Worm (Caenorhabditis elegans): ENCODE results near the gene F37C4.4.
"Not testable (repeated sequence)": the region's sequence is repeated elsewhere in the genome, so short reads cannot be mapped to it uniquely, and the experiment has no call there.

Gene F37C4.4

ce11 chrIV:3904620-3905019, 37.5 kb downstream of the F37C4.4 start, which contains the start of gene F56D6.21:
TSS of gene F56D6.21 (plus strand) at chrIV:3904920.
- TF ChIP-seq fos-1 (tag; optimal IDR thresholded peaks at IDR 0.05) = no peak
- no peak for TF ChIP-seq ZK546.5 (tag; optimal IDR thresholded peaks at IDR 0.05)
- no peak for TF ChIP-seq ceh-16 (tag; optimal IDR thresholded peaks at IDR 0.05)

ce11 chrIV:3906393-3906792, 39.3 kb downstream of the F37C4.4 start, which contains the start of gene F56D6.11:
TSS of gene F56D6.11 (minus strand) at chrIV:3906493.
- TF ChIP-seq pha-4 (tag; optimal IDR thresholded peaks at IDR 0.05) = no peak
- no peak for TF ChIP-seq R02D3.7 (tag; optimal IDR thresholded peaks at IDR 0.05)
- TF ChIP-seq nhr-237 (tag; optimal IDR thresholded peaks at IDR 0.05) = no peak

- TF ChIP-seq ztf-4 (tag; optimal IDR thresholded peaks at IDR 0.05) = no peak
- TF ChIP-seq ceh-16 (tag; optimal IDR thresholded peaks at IDR 0.05) = no peak
- no peak for TF ChIP-seq ztf-11 (tag; optimal IDR thresholded peaks at IDR 0.05)
- TF ChIP-seq hmg-11 (tag; optimal IDR thresholded peaks at IDR 0.05) = no peak
- no peak for TF ChIP-seq lin-39 (tag; optimal IDR thresholded peaks at IDR 0.05)
- TF ChIP-seq fkh-10 (GFP tag; optimal IDR thresholded peaks at IDR 0.05) = no peak
- TF ChIP-seq elt-2 (tag; optimal IDR thresholded peaks at IDR 0.05) = no peak
- TF ChIP-seq nhr-76 (tag; optimal IDR thresholded peaks at IDR 0.05) = no peak
- no peak for TF ChIP-seq tbx-2 (tag; optimal IDR thresholded peaks at IDR 0.05)
- TF ChIP-seq lsy-12 (tag; optimal IDR thresholded peaks at IDR 0.05) = no peak
- no peak for TF ChIP-seq nfya-1 (tag; optimal IDR thresholded peaks at IDR 0.05; ENCODE audit: insufficient read depth)
- no peak for TF ChIP-seq lin-15B (tag; optimal IDR thresholded peaks at IDR 0.05)
- TF ChIP-seq nhr-12 (tag; optimal IDR thresholded peaks at IDR 0.05) = no peak
These were observed 40.5 kb downstream of the F37C4.4 start, which contains the start of the genes F56D6.22 and F56D6.12 for ce11 chrIV:3907506-3908188. TSS of gene F56D6.22 (minus strand) at chrIV:3907606. TSS of gene F56D6.12 (plus strand) at chrIV:3908138.

ce11 chrIV:3909114-3909513, 42.0 kb downstream of the F37C4.4 start, which contains the start of gene F56D6.13:
TSS of gene F56D6.13 (plus strand) at chrIV:3909414.
- TF ChIP-seq ama-1 (optimal IDR thresholded peaks at IDR 0.05) = no peak
- no peak for TF ChIP-seq ceh-28 (tag; optimal IDR thresholded peaks at IDR 0.05)
- TF ChIP-seq daf-12 (tag; optimal IDR thresholded peaks at IDR 0.05) = no peak
- no peak for TF ChIP-seq elt-2 (tag; optimal IDR thresholded peaks at IDR 0.05)
- TF ChIP-seq nhr-237 (tag; optimal IDR thresholded peaks at IDR 0.05) = no peak

DNA sequence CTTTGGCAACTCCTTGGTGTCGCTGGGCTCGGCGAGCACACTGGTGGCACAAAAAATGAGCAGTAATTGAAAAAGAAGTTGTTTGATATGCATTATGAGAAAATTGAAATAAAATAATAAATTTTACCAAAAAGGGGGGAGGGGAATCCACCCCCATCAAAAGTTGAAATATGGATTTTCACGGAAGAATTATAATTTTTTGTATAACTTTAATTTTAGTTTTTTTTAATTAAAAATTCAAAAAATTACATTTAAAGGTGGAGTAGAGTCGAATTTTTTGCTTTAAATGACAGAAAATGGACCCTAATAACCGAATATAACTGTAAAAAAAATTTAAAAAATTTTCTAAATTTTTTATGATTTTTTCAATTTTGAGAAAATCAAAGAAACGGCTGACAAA, 44.7 kb downstream of the F37C4.4 start, which contains the start of gene F56D6.18:
Gene F56D6.18, minus strand, starts transcription at position 101 of the 400 bp plus-strand sequence.
- not testable (repeated sequence) for TF ChIP-seq nhr-23, snpc-4, egl-5 (tag; optimal IDR thresholded peaks at IDR 0.05)

ce11 chrIV:3912598-3912997, 45.5 kb downstream of the F37C4.4 start, which contains the start of gene F56D6.20:
TSS of gene F56D6.20 (plus strand) at chrIV:3912898.
- TF ChIP-seq sea-2 (GFP tag; optimal IDR thresholded peaks at IDR 0.05) (no peak), nhr-28 (tag; optimal IDR thresholded peaks at IDR 0.05) (no peak), nhr-12 (tag; optimal IDR thresholded peaks at IDR 0.05) (no peak), ceh-16 (tag; optimal IDR thresholded peaks at IDR 0.05) (no peak), elt-3 (tag; optimal IDR thresholded peaks at IDR 0.05) (no peak), ztf-4 (tag; optimal IDR thresholded peaks at IDR 0.05) (no peak), R02D3.7 (tag; optimal IDR thresholded peaks at IDR 0.05) (no peak), unc-39 (tag; optimal IDR thresholded peaks at IDR 0.05) (no peak), pha-4 (tag; optimal IDR thresholded peaks at IDR 0.05) (no peak)

DNA sequence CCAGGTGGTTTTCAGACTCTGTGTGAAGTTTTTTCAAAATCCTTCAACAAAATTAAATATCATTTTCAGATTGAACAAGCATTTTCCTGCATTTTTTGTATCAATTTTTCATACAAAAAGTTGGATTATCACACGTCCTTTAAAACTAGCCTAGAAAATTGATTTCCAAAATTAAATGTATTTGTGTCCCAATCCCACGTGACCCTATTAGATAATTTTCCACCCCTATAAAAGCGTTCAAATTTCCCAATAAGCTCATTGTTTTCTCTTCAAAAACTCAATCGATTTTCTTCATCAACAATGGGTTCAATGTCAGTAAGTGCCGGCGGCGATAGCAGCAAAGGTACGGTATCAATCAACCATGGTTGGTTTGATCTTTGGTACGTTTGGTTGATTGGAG, 47.4 kb downstream of the F37C4.4 start, which contains the start of gene F56D6.19:
Gene F56D6.19, plus strand, starts transcription at position 301 of the 400 bp plus-strand sequence.
- no peak for TF ChIP-seq nhr-28 (tag; optimal IDR thresholded peaks at IDR 0.05)
- no peak for TF ChIP-seq unc-62 (GFP tag; optimal IDR thresholded peaks at IDR 0.05)
- TF ChIP-seq R02D3.7 (tag; optimal IDR thresholded peaks at IDR 0.05) = no peak
- no peak for TF ChIP-seq nhr-25 (tag; optimal IDR thresholded peaks at IDR 0.05)
- TF ChIP-seq ama-1 (optimal IDR thresholded peaks at IDR 0.05) = no peak
- TF ChIP-seq pqm-1 (tag; optimal IDR thresholded peaks at IDR 0.05) = no peak
- no peak for TF ChIP-seq tbx-2 (tag; optimal IDR thresholded peaks at IDR 0.05)
- no peak for TF ChIP-seq nhr-43 (tag; optimal IDR thresholded peaks at IDR 0.05; ENCODE audit: poor library complexity, severe bottlenecking)
- no peak for TF ChIP-seq mdl-1 (tag; optimal IDR thresholded peaks at IDR 0.05)
- TF ChIP-seq pha-4 (tag; optimal IDR thresholded peaks at IDR 0.05) = no peak
- TF ChIP-seq skn-1 (tag; optimal IDR thresholded peaks at IDR 0.05) = no peak
- TF ChIP-seq elt-3 (tag; optimal IDR thresholded peaks at IDR 0.05) = no peak
- TF ChIP-seq egl-27 (tag; optimal IDR thresholded peaks at IDR 0.05) = no peak
- TF ChIP-seq nhr-237 (tag; optimal IDR thresholded peaks at IDR 0.05) = no peak
- no peak for TF ChIP-seq zag-1 (tag; optimal IDR thresholded peaks at IDR 0.05)
- no peak for TF ChIP-seq nhr-11 (tag; optimal IDR thresholded peaks at IDR 0.05)
- TF ChIP-seq hmg-11 (tag; optimal IDR thresholded peaks at IDR 0.05) = no peak
- no peak for TF ChIP-seq nfya-1 (tag; optimal IDR thresholded peaks at IDR 0.05; ENCODE audit: insufficient read depth)

Measured in whole organism, L3 larva.